Worm (Caenorhabditis elegans) whole organism, mixed stage, embryonic: ENCODE measurements around the gene F01F1.3.

Experiments
- snpc-4 ChIP-seq: fragments of 150-350 bp; optimal IDR thresholded peaks from 2 replicates; lab custom pipeline; 2014; ENCODE audit warnings: missing biosample characterization, missing genetic modification characterization
- sptf-1 ChIP-seq: sonication (generic microtip); optimal IDR thresholded peaks from 2 replicates; lab custom pipeline; 2017; ENCODE audit warnings: mild to moderate bottlenecking, missing genetic modification characterization, moderate library complexity, missing compliant biosample characterization
- unc-120 ChIP-seq: sonication (generic microtip); optimal IDR thresholded peaks from 2 replicates; lab custom pipeline; 2017; ENCODE audit warnings: missing genetic modification characterization, missing compliant biosample characterization; ENCODE audit not compliant: poor library complexity, severe bottlenecking
- unc-39 ChIP-seq: fragments of 150-350 bp; optimal IDR thresholded peaks from 2 replicates; lab custom pipeline; 2014; ENCODE audit warnings: missing biosample characterization, missing genetic modification characterization
- ztf-11 ChIP-seq: fragments of 150-350 bp; optimal IDR thresholded peaks from 2 replicates; lab custom pipeline; 2014; ENCODE audit warnings: missing biosample characterization, missing genetic modification characterization

DNA sequence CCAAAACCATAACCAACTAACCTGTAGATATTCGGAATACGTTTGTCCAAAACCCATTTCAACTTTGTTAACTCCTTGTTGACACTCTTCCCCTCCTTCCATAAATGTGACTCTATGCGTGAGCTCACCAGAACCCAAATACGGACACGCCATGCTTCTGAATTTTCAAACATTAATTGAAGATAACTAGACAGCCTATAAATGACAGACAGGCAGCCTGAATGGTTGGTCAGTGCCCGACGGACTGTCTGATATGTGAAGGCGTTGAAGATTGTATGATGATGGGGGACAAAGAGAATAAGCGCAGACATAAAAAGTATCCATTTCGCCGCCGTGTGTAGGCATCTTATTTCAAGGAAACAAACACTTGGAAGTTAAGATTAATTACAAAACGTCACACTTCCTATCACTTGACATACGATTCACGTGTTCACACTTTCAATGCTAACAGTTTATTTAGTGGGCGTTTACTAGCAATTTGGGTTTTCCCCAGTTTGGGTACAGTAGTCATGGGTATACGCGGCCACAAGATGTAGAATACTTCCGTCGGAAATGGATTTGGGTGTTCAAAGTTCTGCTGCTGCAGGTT is 48.2 kb downstream of the F01F1.3 start, which contains the start of the genes tdo-2 and C28H8.2:
- TF ChIP-seq ztf-11 (no peak), unc-120 (tag; lab: Kevin White, UChicago) (no peak), snpc-4 (tag; lab: Kevin White, UChicago) (no peak), unc-39 (tag; lab: Kevin White, UChicago) (no peak), sptf-1 (no peak)
